Worm (Caenorhabditis elegans): ENCODE data around the gene T24H10.5.

- no peak for TF ChIP-seq snpc-4 (tag; optimal IDR thresholded peaks at IDR 0.05)
- no peak for TF ChIP-seq ztf-11 (tag; optimal IDR thresholded peaks at IDR 0.05)
- no peak for TF ChIP-seq elt-3 (tag; optimal IDR thresholded peaks at IDR 0.05)
- TF ChIP-seq nhr-28 (tag; optimal IDR thresholded peaks at IDR 0.05), result no peak
- peak; percentile 1 for TF ChIP-seq unc-62 (GFP tag; optimal IDR thresholded peaks at IDR 0.05)
- TF ChIP-seq elt-1 (tag; optimal IDR thresholded peaks at IDR 0.05; ENCODE audit: borderline replicate concordance, insufficient read depth), result no peak
These were observed 39.2 kb upstream of the T24H10.5 start for ce11 chrII:9061557-9062183.
